Fruit fly (Drosophila melanogaster): Measurements from ENCODE around the gene tal-2A.

Gene tal-2A

dm6 chr3R:13837807-13838206, 24.9 kb downstream of the tal-2A start, which contains the start of gene Nsf2 (continued):
- TF ChIP-seq CG11695 (GFP tag; IDR thresholded peaks at IDR 0.05) = no peak
- peak; percentile 40; the same call in 1 of the 2 replicates for TF ChIP-seq ato (GFP tag; IDR thresholded peaks at IDR 0.05; ENCODE audit: partially characterized antibody)
- TF ChIP-seq E2f1 (GFP tag; IDR thresholded peaks at IDR 0.05) = no peak
- no peak for TF ChIP-seq tx (GFP tag; optimal IDR thresholded peaks at IDR 0.05)
- peak; percentile 6; the same call in 1 of the 2 replicates for TF ChIP-seq lmd (GFP tag; IDR thresholded peaks at IDR 0.05)
- TF ChIP-seq gt (GFP tag; IDR thresholded peaks at IDR 0.05) = no peak
- TF ChIP-seq CG33213 (GFP tag; optimal IDR thresholded peaks at IDR 0.05) = peak; percentile 39
- peak; percentile 30; the same call in 1 of the 2 replicates for TF ChIP-seq hbn (GFP tag; IDR thresholded peaks at IDR 0.05; ENCODE audit: partially characterized antibody)
- TF ChIP-seq CG32532 (GFP tag; IDR thresholded peaks at IDR 0.05) = no peak
- TF ChIP-seq Ets65A (GFP tag) = peak; percentile 87
- TF ChIP-seq CG2116 (GFP tag; optimal IDR thresholded peaks at IDR 0.05) = peak; percentile 99
- peak; percentile 87 for TF ChIP-seq D19A (tag; optimal IDR thresholded peaks at IDR 0.05)
- TF ChIP-seq CG14710 (tag; optimal IDR thresholded peaks at IDR 0.05) = peak; percentile 66
- TF ChIP-seq croc (GFP tag; conservative IDR thresholded peaks at IDR 0.05) = no peak
- 0 out of 3 replicates have a peak, but pooled peaks have one; percentile 25 for TF ChIP-seq Dbx (GFP tag; IDR thresholded peaks at IDR 0.05)
- TF ChIP-seq Scr (GFP tag; IDR thresholded peaks at IDR 0.05; ENCODE audit: partially characterized antibody) = peak; percentile 28; the same call in 1 of the 2 replicates
- peak; percentile 52 for TF ChIP-seq CTCF (GFP tag; optimal IDR thresholded peaks at IDR 0.05)
- no peak for TF ChIP-seq CG9817 (tag; optimal IDR thresholded peaks at IDR 0.05)
- TF ChIP-seq CG6272 (GFP tag; IDR thresholded peaks at IDR 0.05) = no peak
- TF ChIP-seq CG2889 (GFP tag; IDR thresholded peaks at IDR 0.05) = no peak
- peak; percentile 54; the same call in 1 of the 2 replicates for TF ChIP-seq sna (GFP tag; IDR thresholded peaks at IDR 0.05; ENCODE audit: partially characterized antibody)
- TF ChIP-seq CG2120 (GFP tag; optimal IDR thresholded peaks at IDR 0.05) = peak; percentile 10
- no peak for TF ChIP-seq vfl (GFP tag; optimal IDR thresholded peaks at IDR 0.05)
- no peak for TF ChIP-seq sug (tag; optimal IDR thresholded peaks at IDR 0.05)
- TF ChIP-seq ind (GFP tag; optimal IDR thresholded peaks at IDR 0.05) = no peak
- TF ChIP-seq Sin3A (optimal IDR thresholded peaks at IDR 0.05) = peak; percentile 38
- peak; percentile 37 for TF ChIP-seq her (GFP tag; optimal IDR thresholded peaks at IDR 0.05)
- TF ChIP-seq Meics (GFP tag; optimal IDR thresholded peaks at IDR 0.05) = no peak
- peak; percentile 36; the same call in 1 of the 2 replicates for TF ChIP-seq amos (GFP tag; IDR thresholded peaks at IDR 0.05; ENCODE audit: partially characterized antibody)
- peak; percentile 94 for TF ChIP-seq MESR4 (GFP tag; optimal IDR thresholded peaks at IDR 0.05)
- no peak for TF ChIP-seq al (GFP tag; IDR thresholded peaks at IDR 0.05)
- no peak for TF ChIP-seq CG3726 (GFP tag; IDR thresholded peaks at IDR 0.05)
- no peak for TF ChIP-seq CG18476 (GFP tag; optimal IDR thresholded peaks at IDR 0.05)
- TF ChIP-seq CG14965 (GFP tag; optimal IDR thresholded peaks at IDR 0.05; ENCODE audit: borderline replicate concordance) = no peak
- TF ChIP-seq tap (tag; optimal IDR thresholded peaks at IDR 0.05) = no peak
- peak; percentile 9 for TF ChIP-seq Deaf1 (tag; optimal IDR thresholded peaks at IDR 0.05)
- no peak for TF ChIP-seq Dll (GFP tag; IDR thresholded peaks at IDR 0.05; ENCODE audit: partially characterized antibody)
- no peak for TF ChIP-seq CG12219 (GFP tag; optimal IDR thresholded peaks at IDR 0.05)
- TF ChIP-seq Hmr (GFP tag; optimal IDR thresholded peaks at IDR 0.05) = peak; percentile 20
- no peak for TF ChIP-seq CG10654 (GFP tag; optimal IDR thresholded peaks at IDR 0.05)
- TF ChIP-seq CG8359 (GFP tag; optimal IDR thresholded peaks at IDR 0.05; ENCODE audit: borderline replicate concordance) = no peak
- peak; percentile 69; the same call in 2 of the 3 replicates for TF ChIP-seq sr (GFP tag; IDR thresholded peaks at IDR 0.05)
- TF ChIP-seq GATAe (GFP tag; conservative IDR thresholded peaks at IDR 0.05) = no peak
- peak; percentile 8 for TF ChIP-seq CG12391 (tag; optimal IDR thresholded peaks at IDR 0.05)
- TF ChIP-seq ttk (GFP tag; IDR thresholded peaks at IDR 0.05) = no peak; the same call in 1 of the 2 replicates
- TF ChIP-seq caup (GFP tag; optimal IDR thresholded peaks at IDR 0.05; ENCODE audit: severe bottlenecking) = no peak
- TF ChIP-seq CG15514 (GFP tag; optimal IDR thresholded peaks at IDR 0.05) = peak; percentile 69
- no peak for TF ChIP-seq CG1024 (GFP tag; IDR thresholded peaks at IDR 0.05)
- no peak for TF ChIP-seq CG7271 (tag; optimal IDR thresholded peaks at IDR 0.05)
- no peak for TF ChIP-seq B-H2 (GFP tag; optimal IDR thresholded peaks at IDR 0.05)
- no peak for TF ChIP-seq klu (GFP tag; IDR thresholded peaks at IDR 0.05)

Data from whole organism, embryonic.